Worm (Caenorhabditis elegans) whole organism, early embryonic: ENCODE data around the gene tost-1.

Source experiments
- ama-1 ChIP-seq: fragments of 150-350 bp; optimal IDR thresholded peaks from 2 replicates; lab custom pipeline; 2014
- flt-1 ChIP-seq: fragments of 200-800 bp; sonication (Bioruptor generic); IDR thresholded peaks from 2 replicates; pipeline ENCODE4 v1.3.6; 2022; ENCODE audit warnings: missing genetic modification characterization, missing compliant biosample characterization

- TF ChIP-seq ama-1 (lab: Kevin White, UChicago) (no peak), flt-1 (no peak)
These were observed 40.7 kb downstream of the tost-1 start, which contains the start of the genes acbp-7 and F26A1.19 for ce11 chrIII:4837429-4837828.
